Fruit fly (Drosophila melanogaster) whole organism, embryonic: Measurements from ENCODE around the gene Vps37B.

Experiments used
- Adf1 ChIP-seq: fragments of 200-800 bp; sonication (Bioruptor generic); IDR thresholded peaks from 2 replicates; pipeline ENCODE4 v1.3.6; 2022; ENCODE audit warnings: missing biosample characterization, missing genetic modification characterization
- Awh ChIP-seq: fragments of 200-800 bp; sonication (Bioruptor generic); IDR thresholded peaks from 2 replicates; pipeline ENCODE4, ENCODE4 v1.3.6; 2022; ENCODE audit warnings: missing biosample characterization, missing genetic modification characterization
- BEAF-32 ChIP-seq: fragments of 200-800 bp; sonication (Bioruptor generic); optimal IDR thresholded peaks from 3 replicates; lab custom pipeline; 2017; ENCODE audit warnings: missing biosample characterization, missing genetic modification characterization, mild to moderate bottlenecking, moderate library complexity, missing genetic modification reagents
- BtbVII ChIP-seq: fragments of 200-800 bp; sonication (Bioruptor generic); optimal IDR thresholded peaks from 3 replicates; lab custom pipeline; 2017; ENCODE audit warnings: missing biosample characterization, mild to moderate bottlenecking, missing genetic modification characterization
- CG10274 ChIP-seq: fragments of 200-800 bp; sonication (Bioruptor generic); optimal IDR thresholded peaks from 3 replicates; lab custom pipeline; 2017; ENCODE audit warnings: missing biosample characterization, mild to moderate bottlenecking, missing genetic modification characterization
- CG12219 ChIP-seq: fragments of 200-800 bp; sonication (Bioruptor generic); optimal IDR thresholded peaks from 3 replicates; lab custom pipeline; 2018; ENCODE audit warnings: missing biosample characterization, mild to moderate bottlenecking, missing genetic modification characterization
- CG12769 ChIP-seq: fragments of 200-800 bp; sonication (Bioruptor generic); optimal IDR thresholded peaks from 2 replicates; lab custom pipeline; 2019; ENCODE audit warnings: missing biosample characterization, mild to moderate bottlenecking, missing genetic modification characterization, moderate library complexity
- CG1529 ChIP-seq: fragments of 200-800 bp; sonication (Bioruptor generic); optimal IDR thresholded peaks from 3 replicates; lab custom pipeline; 2018; ENCODE audit warnings: missing biosample characterization, missing genetic modification characterization
- CG15479 ChIP-seq: fragments of 200-800 bp; sonication (Bioruptor generic); optimal IDR thresholded peaks from 3 replicates; lab custom pipeline; 2019; ENCODE audit warnings: missing biosample characterization, mild to moderate bottlenecking, missing genetic modification characterization, moderate library complexity
- CG17359 ChIP-seq: fragments of 200-800 bp; sonication (Bioruptor generic); optimal IDR thresholded peaks from 3 replicates; lab custom pipeline; 2018; ENCODE audit warnings: missing biosample characterization, mild to moderate bottlenecking, missing genetic modification characterization, moderate library complexity
- CG1832 ChIP-seq: fragments of 200-800 bp; sonication (Bioruptor generic); optimal IDR thresholded peaks from 2 replicates; lab custom pipeline; 2017; ENCODE audit warnings: missing biosample characterization, mild to moderate bottlenecking, missing genetic modification characterization, inconsistent platforms
- CG2889 ChIP-seq: fragments of 200-800 bp; sonication (Bioruptor generic); IDR thresholded peaks from 3 replicates; pipeline ENCODE4 v1.3.6; 2022; ENCODE audit warnings: missing biosample characterization, missing genetic modification characterization
- CG30403 ChIP-seq: fragments of 200-800 bp; sonication (Bioruptor generic); optimal IDR thresholded peaks from 3 replicates; lab custom pipeline; 2016; ENCODE audit warnings: missing biosample characterization, missing genetic modification characterization
- CG32532 ChIP-seq: fragments of 200-800 bp; sonication (Bioruptor generic); IDR thresholded peaks from 2 replicates; pipeline ENCODE4 v1.3.6; 2022; ENCODE audit warnings: missing biosample characterization, missing genetic modification characterization
- CG3281 ChIP-seq: fragments of 200-800 bp; sonication (Bioruptor generic); optimal IDR thresholded peaks from 3 replicates; lab custom pipeline; 2017; ENCODE audit warnings: missing biosample characterization, mild to moderate bottlenecking, missing genetic modification characterization
- CG34224 ChIP-seq: fragments of 200-800 bp; sonication (Bioruptor generic); IDR thresholded peaks from 3 replicates; pipeline ENCODE4 v1.3.6; 2022; ENCODE audit warnings: missing biosample characterization, missing genetic modification characterization; ENCODE audit not compliant: partially characterized antibody
- CG3995 ChIP-seq: fragments of 200-800 bp; sonication (Bioruptor generic); optimal IDR thresholded peaks from 3 replicates; lab custom pipeline; 2016; ENCODE audit warnings: missing biosample characterization, missing genetic modification characterization
- CG4424 ChIP-seq: fragments of 200-800 bp; sonication (Bioruptor generic); optimal IDR thresholded peaks from 3 replicates; lab custom pipeline; 2016; ENCODE audit warnings: missing biosample characterization, missing genetic modification characterization
- CG4617 ChIP-seq: fragments of 200-800 bp; sonication (Bioruptor generic); optimal IDR thresholded peaks from 3 replicates; lab custom pipeline; 2016; ENCODE audit warnings: missing biosample characterization, missing genetic modification characterization, borderline replicate concordance
- CG4730 ChIP-seq: fragments of 200-800 bp; sonication (Bioruptor generic); IDR thresholded peaks from 2 replicates; pipeline ENCODE4 v1.3.6; 2022; ENCODE audit warnings: missing biosample characterization, missing genetic modification characterization
- CG6254 ChIP-seq: fragments of 200-800 bp; sonication (Bioruptor generic); optimal IDR thresholded peaks from 3 replicates; lab custom pipeline; 2017; ENCODE audit warnings: mild to moderate bottlenecking, missing biosample characterization, missing genetic modification reagents, missing genetic modification characterization
- CTCF ChIP-seq: fragments of 200-800 bp; sonication (Bioruptor generic); optimal IDR thresholded peaks from 2 replicates; lab custom pipeline; 2017; ENCODE audit warnings: missing biosample characterization, mild to moderate bottlenecking, missing genetic modification characterization, moderate library complexity
- Chrac-16 ChIP-seq: fragments of 200-800 bp; sonication (Bioruptor generic); optimal IDR thresholded peaks from 3 replicates; lab custom pipeline; 2016; ENCODE audit warnings: missing biosample characterization, missing genetic modification characterization
- Dfd ChIP-seq, 2 experiments: fragments of >200 bp; optimal IDR thresholded peaks; 2 replicates each; lab custom pipeline; 2017; ENCODE audit warnings: missing biosample characterization in 2 of 2, missing genetic modification characterization in 2 of 2
- Hr51 ChIP-seq, 2 experiments: fragments of 200-800 bp; sonication (Bioruptor generic); optimal IDR thresholded peaks; 2 replicates in 1 of 2; 3 replicates in 1 of 2; lab custom pipeline; 2016 to 2018; ENCODE audit warnings: missing biosample characterization in 2 of 2, missing genetic modification characterization in 2 of 2, mild to moderate bottlenecking in 1 of 2, moderate library complexity in 1 of 2
- Kr ChIP-seq: fragments of 200-800 bp; sonication (Bioruptor generic); optimal IDR thresholded peaks from 2 replicates; lab custom pipeline; 2017; ENCODE audit warnings: missing biosample characterization, mild to moderate bottlenecking, missing genetic modification characterization
- NfI ChIP-seq: fragments of 200-800 bp; sonication (Bioruptor generic); optimal IDR thresholded peaks from 3 replicates; lab custom pipeline; 2018; ENCODE audit warnings: missing biosample characterization, mild to moderate bottlenecking, missing genetic modification characterization, moderate library complexity
- Poxn ChIP-seq: fragments of 200-800 bp; sonication (Bioruptor generic); IDR thresholded peaks from 2 replicates; pipeline ENCODE4 v1.3.6; 2022; ENCODE audit warnings: missing biosample characterization, missing genetic modification characterization
- Sox102F ChIP-seq: fragments of 200-800 bp; sonication (Bioruptor generic); optimal IDR thresholded peaks from 2 replicates; lab custom pipeline; 2018; ENCODE audit warnings: missing biosample characterization, mild to moderate bottlenecking, missing genetic modification characterization, moderate library complexity
- Sry-β ChIP-seq: fragments of 200-800 bp; sonication (Bioruptor generic); optimal IDR thresholded peaks from 2 replicates; lab custom pipeline; 2018; ENCODE audit warnings: missing biosample characterization, mild to moderate bottlenecking, missing genetic modification characterization, moderate library complexity
- TFAM ChIP-seq: fragments of 200-800 bp; sonication (Bioruptor generic); optimal IDR thresholded peaks from 2 replicates; lab custom pipeline; 2017; ENCODE audit warnings: missing biosample characterization, missing genetic modification characterization, inconsistent platforms
- Trl ChIP-seq, 3 experiments: fragments of >200 bp in 2 of 3; fragments of 200-800 bp in 1 of 3; sonication (Bioruptor generic) in 1 of 3; optimal IDR thresholded peaks; 2 replicates in 1 of 3; 3 replicates in 2 of 3; lab custom pipeline; 2016 to 2017; ENCODE audit warnings: missing biosample characterization in 1 of 3, missing genetic modification characterization in 1 of 3
- chm ChIP-seq: fragments of 200-800 bp; sonication (Bioruptor generic); IDR thresholded peaks from 2 replicates; pipeline ENCODE4 v1.3.6; 2022; ENCODE audit warnings: missing biosample characterization, missing genetic modification characterization
- corto ChIP-seq: fragments of 200-800 bp; sonication (Bioruptor generic); optimal IDR thresholded peaks from 2 replicates; lab custom pipeline; 2016; ENCODE audit warnings: missing biosample characterization, mild to moderate bottlenecking, missing genetic modification characterization, moderate library complexity
- da ChIP-seq: fragments of 200-800 bp; sonication (Bioruptor generic); optimal IDR thresholded peaks from 2 replicates; lab custom pipeline; 2016; ENCODE audit warnings: missing biosample characterization, missing genetic modification characterization
- hth ChIP-seq: fragments of >200 bp; optimal IDR thresholded peaks from 2 replicates; lab custom pipeline; 2017; ENCODE audit warnings: inconsistent platforms
- ken ChIP-seq: fragments of 200-800 bp; sonication (Bioruptor generic); IDR thresholded peaks from 3 replicates; pipeline ENCODE4 v1.3.6; 2022; ENCODE audit warnings: missing biosample characterization, missing genetic modification characterization
- phol ChIP-seq: fragments of 200-800 bp; sonication (Bioruptor generic); optimal IDR thresholded peaks from 3 replicates; lab custom pipeline; 2018; ENCODE audit warnings: missing biosample characterization, mild to moderate bottlenecking, missing genetic modification characterization, moderate library complexity
- sd ChIP-seq: fragments of 200-800 bp; sonication (Bioruptor generic); optimal IDR thresholded peaks from 3 replicates; lab custom pipeline; 2018; ENCODE audit warnings: missing biosample characterization, mild to moderate bottlenecking, missing genetic modification characterization, moderate library complexity
- slp2 ChIP-seq: fragments of 200-800 bp; sonication (Bioruptor generic); optimal IDR thresholded peaks from 2 replicates; lab custom pipeline; 2016; ENCODE audit warnings: missing biosample characterization, missing genetic modification characterization
- sna ChIP-seq: fragments of 200-800 bp; sonication (Bioruptor generic); IDR thresholded peaks from 2 replicates; pipeline ENCODE4 v1.3.6; 2022; ENCODE audit warnings: missing biosample characterization, missing genetic modification characterization; ENCODE audit not compliant: partially characterized antibody
- sqz ChIP-seq: fragments of 200-800 bp; sonication (Bioruptor generic); optimal IDR thresholded peaks from 3 replicates; lab custom pipeline; 2018; ENCODE audit warnings: missing biosample characterization, mild to moderate bottlenecking, missing genetic modification characterization
- toy ChIP-seq: fragments of 200-800 bp; sonication (Bioruptor generic); IDR thresholded peaks from 2 replicates; pipeline ENCODE4 v1.3.6; 2022; ENCODE audit warnings: missing biosample characterization, missing genetic modification characterization
- unc-4 ChIP-seq: fragments of 200-800 bp; sonication (Bioruptor generic); IDR thresholded peaks from 2 replicates; pipeline ENCODE4 v1.3.6; 2022; ENCODE audit warnings: missing biosample characterization, missing genetic modification characterization; ENCODE audit not compliant: partially characterized antibody
- vnd ChIP-seq: fragments of 200-800 bp; sonication (Bioruptor generic); IDR thresholded peaks from 3 replicates; pipeline ENCODE4 v1.3.6; 2022; ENCODE audit warnings: missing biosample characterization, missing genetic modification characterization; ENCODE audit not compliant: partially characterized antibody
- zen2 ChIP-seq: fragments of 200-800 bp; sonication (Bioruptor generic); IDR thresholded peaks from 3 replicates; pipeline ENCODE4 v1.3.6; 2022; ENCODE audit warnings: missing biosample characterization, missing genetic modification characterization; ENCODE audit not compliant: partially characterized antibody

Gene Vps37B

DNA sequence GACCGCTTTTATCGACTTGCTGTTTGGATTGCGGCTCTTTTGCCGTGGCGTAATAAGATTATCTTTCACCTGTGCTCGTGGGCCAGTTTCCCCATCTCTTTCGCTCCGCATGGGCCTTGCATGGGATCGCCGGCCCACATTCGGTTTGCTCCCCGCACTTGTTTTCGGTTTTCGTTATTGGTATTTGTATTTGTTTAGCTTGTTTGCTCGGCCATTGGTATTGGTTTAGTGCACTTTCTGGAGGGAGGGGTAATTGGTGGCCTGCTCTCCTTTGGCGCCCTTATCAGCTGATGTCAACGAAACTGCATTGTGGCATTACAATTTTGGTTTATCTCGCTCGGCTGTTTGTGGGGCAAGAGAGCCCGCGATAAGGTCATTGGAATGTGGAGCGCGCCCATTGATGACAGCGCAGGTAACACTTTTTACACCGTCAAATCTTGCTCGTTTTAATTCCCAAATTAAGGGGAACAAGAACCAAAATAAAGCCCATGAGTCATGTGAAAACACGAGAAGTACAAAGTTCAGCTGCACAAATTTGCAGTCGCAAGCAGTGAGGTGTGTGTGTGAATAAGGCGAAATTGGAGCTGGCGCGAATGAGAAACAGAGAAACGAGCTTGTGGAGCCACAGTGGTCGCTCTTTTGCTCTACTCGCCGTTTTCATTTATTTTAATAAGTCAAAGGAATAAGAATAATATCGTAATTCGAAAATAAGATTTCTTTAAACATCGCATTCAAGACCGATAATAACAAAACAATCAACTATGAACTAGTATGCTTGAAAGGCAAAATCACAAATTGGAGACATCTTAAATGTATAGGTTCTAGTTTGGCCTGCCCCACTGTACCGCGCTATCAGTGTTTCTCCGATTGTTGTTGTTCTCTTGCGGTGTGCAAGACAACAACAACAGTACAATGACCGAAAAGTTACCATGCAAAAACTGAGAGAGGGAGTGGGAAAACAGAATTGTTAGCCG, 10.3 kb upstream of the Vps37B start (continued):
- TF ChIP-seq Dfd (GFP tag; optimal IDR thresholded peaks at IDR 0.05; lab: Kevin White, UChicago) (no peak), Hr51 (GFP tag; optimal IDR thresholded peaks at IDR 0.05; lab: Kevin White, UChicago) (peak; percentile 77 to 99), vnd (GFP tag; lab: Robert Waterston, UW) (no peak), CG15479 (GFP tag; lab: Kevin White, UChicago) (peak; percentile 82), TFAM (GFP tag; lab: Kevin White, UChicago) (peak; percentile 97)

DNA sequence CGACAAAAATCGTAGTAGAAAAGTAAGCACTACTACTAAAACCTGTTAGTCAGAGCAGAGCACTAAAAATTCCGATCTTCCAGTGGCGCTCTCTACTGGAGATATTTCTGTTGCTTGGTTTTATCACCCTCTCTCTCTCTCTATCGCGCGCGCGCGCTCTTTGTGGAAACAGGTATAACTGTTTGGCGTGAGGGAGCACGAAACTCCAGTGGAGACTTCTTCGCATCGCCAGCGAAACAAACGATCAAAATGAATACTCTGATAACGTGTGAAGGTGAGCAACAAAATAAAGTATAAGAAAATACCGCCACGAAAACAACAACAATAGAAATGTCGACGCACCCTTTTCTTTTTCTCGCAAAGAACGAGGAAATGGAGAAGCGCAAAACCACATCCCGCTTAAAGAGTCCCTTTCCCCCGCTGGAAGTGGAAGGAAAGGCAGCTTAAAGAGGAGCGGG, 9.6 kb upstream of the Vps37B start:
- TF ChIP-seq CTCF (GFP tag; lab: Kevin White, UChicago): peak; percentile 89
- TF ChIP-seq CG1832 (GFP tag; lab: Kevin White, UChicago): peak; percentile 71
- peak; percentile 29 for TF ChIP-seq BEAF-32 (GFP tag; lab: Kevin White, UChicago)
- no peak for TF ChIP-seq CG6254 (GFP tag; lab: Kevin White, UChicago)
- TF ChIP-seq unc-4 (GFP tag; lab: Robert Waterston, UW): peak; percentile 41; the same call in 1 of the 2 replicates
- no peak for TF ChIP-seq CG32532 (GFP tag; lab: Robert Waterston, UW)
- TF ChIP-seq slp2 (GFP tag; lab: Kevin White, UChicago): no peak
- TF ChIP-seq NfI (GFP tag; lab: Kevin White, UChicago): no peak
- peak; percentile 89 for TF ChIP-seq CG4424 (GFP tag; lab: Kevin White, UChicago)
- TF ChIP-seq Chrac-16 (GFP tag; lab: Kevin White, UChicago): no peak
- TF ChIP-seq CG3281 (GFP tag; lab: Kevin White, UChicago): no peak
- TF ChIP-seq CG4617 (GFP tag; lab: Kevin White, UChicago): no peak
- TF ChIP-seq sna (GFP tag; lab: Robert Waterston, UW): 0 out of 2 replicates have a peak, but pooled peaks have one; percentile 39
- TF ChIP-seq CG10274 (GFP tag; lab: Kevin White, UChicago): no peak
- no peak for TF ChIP-seq phol (tag; lab: Kevin White, UChicago)
- TF ChIP-seq Sry-β: peak; percentile 16
- TF ChIP-seq CG30403: no peak
- peak; percentile 40; the same call in 1 of the 3 replicates for TF ChIP-seq CG34224 (GFP tag; lab: Robert Waterston, UW)
- peak; percentile 99 for TF ChIP-seq sd
- TF ChIP-seq corto: no peak
- TF ChIP-seq CG3995 (GFP tag; lab: Kevin White, UChicago): no peak
- peak; percentile 25; the same call in 1 of the 2 replicates for TF ChIP-seq chm (GFP tag; lab: Robert Waterston, UW)
- no peak for TF ChIP-seq CG17359 (tag; lab: Kevin White, UChicago)
- no peak for TF ChIP-seq ken (GFP tag; lab: Robert Waterston, UW)
- TF ChIP-seq Sox102F (GFP tag; lab: Kevin White, UChicago): no peak
- no peak for TF ChIP-seq da (GFP tag; lab: Kevin White, UChicago)
- peak; percentile 81 to 91 for TF ChIP-seq Trl (optimal IDR thresholded peaks at IDR 0.05; lab: Kevin White, UChicago)
- no peak for TF ChIP-seq Trl (GFP tag; optimal IDR thresholded peaks at IDR 0.05; lab: Kevin White, UChicago)
- TF ChIP-seq BtbVII (GFP tag; lab: Kevin White, UChicago): no peak
- no peak for TF ChIP-seq CG2889 (GFP tag; lab: Robert Waterston, UW)
- no peak for TF ChIP-seq Adf1 (GFP tag; lab: Robert Waterston, UW)
- no peak for TF ChIP-seq toy (GFP tag; lab: Robert Waterston, UW)
- no peak for TF ChIP-seq hth (lab: Kevin White, UChicago)
- TF ChIP-seq Awh (GFP tag; lab: Robert Waterston, UW): no peak
- no peak for TF ChIP-seq CG12219
- peak; percentile 6 for TF ChIP-seq CG12769 (tag; lab: Kevin White, UChicago)
- peak; percentile 16 for TF ChIP-seq Kr
- peak; percentile 58 for TF ChIP-seq zen2 (GFP tag; lab: Robert Waterston, UW)
- TF ChIP-seq CG1529 (GFP tag; lab: Kevin White, UChicago): no peak
- no peak for TF ChIP-seq Poxn (GFP tag; lab: Robert Waterston, UW)
- no peak for TF ChIP-seq CG4730 (GFP tag; lab: Robert Waterston, UW)
- TF ChIP-seq sqz (GFP tag; lab: Kevin White, UChicago): no peak
